Worm (Caenorhabditis elegans): ENCODE measurements around the gene F44G4.1.

Gene F44G4.1

DNA sequence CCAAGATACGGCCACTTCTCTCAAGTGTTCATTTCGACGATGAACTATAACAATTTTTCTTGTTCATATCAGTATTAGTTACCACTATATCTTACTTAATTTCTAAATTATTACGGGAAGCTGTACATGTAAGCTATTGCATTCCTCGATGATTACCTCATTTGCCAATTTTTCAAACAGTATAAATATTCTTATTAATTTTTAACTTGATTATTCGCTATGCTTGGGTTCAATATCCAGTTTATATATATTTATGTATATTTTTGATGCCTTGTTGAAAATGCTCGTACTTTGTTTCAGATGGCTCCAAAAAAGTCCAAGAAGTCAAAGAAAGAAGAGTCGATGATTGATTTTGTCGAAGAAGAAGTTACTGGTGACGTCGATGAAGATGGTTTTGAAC, at the start of gene F44G4.1:
F44G4.1 (plus strand) TSS at position 301 of the 400 bp plus-strand sequence.
- no peak for TF ChIP-seq unc-62 (GFP tag; optimal IDR thresholded peaks at IDR 0.05)

ce11 chrII:8945167-8945566, 49.3 kb upstream of the F44G4.1 start:
- TF ChIP-seq unc-62 (GFP tag; optimal IDR thresholded peaks at IDR 0.05), result no peak

ce11 chrII:8947391-8947790, 47.0 kb upstream of the F44G4.1 start, which contains the start of gene cutl-15:
Gene cutl-15, minus strand, starts transcription at chrII:8947688.
- TF ChIP-seq unc-62 (GFP tag; optimal IDR thresholded peaks at IDR 0.05), result no peak

DNA sequence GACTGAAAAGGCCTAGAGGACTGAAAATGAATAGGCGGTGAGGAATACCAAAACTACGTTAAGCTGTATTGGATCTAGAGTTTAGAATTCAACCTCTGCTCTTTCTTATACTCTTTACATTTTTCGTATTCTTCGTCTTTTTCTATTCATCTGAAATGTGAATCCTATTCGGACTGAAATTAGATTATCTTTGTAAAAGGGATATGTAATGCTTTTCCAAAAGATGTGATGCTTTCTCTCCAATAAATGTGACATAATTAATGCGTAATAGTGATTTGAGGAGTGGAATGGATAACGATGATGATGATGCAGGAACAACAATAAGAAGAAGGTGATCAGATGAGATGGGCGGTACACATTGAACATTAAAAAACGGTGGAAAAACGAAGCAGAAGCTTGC, 45.8 kb upstream of the F44G4.1 start:
- TF ChIP-seq unc-62 (GFP tag; optimal IDR thresholded peaks at IDR 0.05), result no peak

DNA sequence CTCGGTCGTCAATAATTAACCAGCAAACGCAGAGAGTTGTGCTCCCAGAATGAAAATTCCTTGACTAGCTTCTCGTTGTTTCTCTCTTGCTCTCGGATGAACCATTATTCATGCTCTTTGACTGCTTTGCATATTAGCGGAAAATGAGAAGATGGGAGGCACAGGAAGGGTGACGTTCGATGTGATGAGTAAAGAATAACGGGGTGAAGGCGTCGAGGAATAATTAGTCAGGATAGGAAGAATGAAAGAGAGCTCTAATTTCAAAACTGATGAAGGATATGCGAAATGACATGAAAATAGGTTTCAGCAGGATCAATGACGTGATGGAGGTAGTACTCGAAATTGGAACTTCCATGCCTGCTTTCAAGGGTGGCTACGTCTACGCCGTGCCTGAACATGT, 43.2 kb upstream of the F44G4.1 start:
- TF ChIP-seq unc-62 (GFP tag; optimal IDR thresholded peaks at IDR 0.05), result no peak

- no peak for TF ChIP-seq unc-62 (GFP tag; optimal IDR thresholded peaks at IDR 0.05)
These were observed 40.7 kb upstream of the F44G4.1 start for ce11 chrII:8953703-8954102.

- TF ChIP-seq unc-62 (GFP tag; optimal IDR thresholded peaks at IDR 0.05), result no peak
These were observed 37.5 kb upstream of the F44G4.1 start for ce11 chrII:8956896-8957295.

ce11 chrII:8959081-8959480, 35.4 kb upstream of the F44G4.1 start:
- no peak for TF ChIP-seq unc-62 (GFP tag; optimal IDR thresholded peaks at IDR 0.05)

DNA sequence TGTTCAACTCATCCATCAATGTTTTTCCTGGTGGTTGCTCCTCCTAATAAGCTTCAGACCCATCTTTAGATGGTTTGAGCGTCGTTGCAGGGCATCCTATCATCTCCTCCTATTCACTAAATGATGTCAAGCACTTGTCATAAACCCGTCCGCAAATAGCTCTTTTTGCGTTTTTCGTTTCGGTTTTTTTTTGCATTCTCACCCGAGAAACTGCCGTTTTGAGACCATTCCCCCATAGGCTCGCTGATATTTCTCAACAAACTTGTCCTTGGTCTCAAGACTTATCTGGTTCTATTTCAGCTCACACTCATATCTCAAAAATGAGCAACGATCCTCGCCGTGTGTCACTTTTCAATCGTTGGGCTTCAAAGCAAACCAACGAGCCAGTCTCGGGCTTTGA, 34.0 kb upstream of the F44G4.1 start, which contains the start of gene cal-2:
cal-2 (plus strand) TSS at position 301 of the 400 bp plus-strand sequence.
- no peak for TF ChIP-seq unc-62 (GFP tag; optimal IDR thresholded peaks at IDR 0.05)

DNA sequence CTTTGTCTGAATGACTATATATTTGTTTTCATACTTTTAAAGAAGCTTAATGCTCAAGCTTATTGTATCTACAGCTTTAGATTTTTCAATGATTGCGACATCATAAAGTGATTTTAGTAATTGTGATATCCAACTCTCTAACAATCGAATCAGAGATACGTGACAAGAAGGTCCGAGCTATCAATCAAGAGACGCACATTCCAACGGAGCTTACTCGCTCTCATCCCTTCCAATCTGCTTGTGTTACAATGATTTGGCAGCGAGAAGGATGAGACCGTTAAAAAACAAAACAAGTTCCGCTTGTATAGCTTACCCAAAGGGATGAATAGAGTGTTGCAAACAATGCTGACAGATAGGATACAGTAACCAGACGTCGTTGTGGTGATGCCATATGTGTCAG, 33.0 kb upstream of the F44G4.1 start:
- TF ChIP-seq unc-62 (GFP tag; optimal IDR thresholded peaks at IDR 0.05), result no peak

DNA sequence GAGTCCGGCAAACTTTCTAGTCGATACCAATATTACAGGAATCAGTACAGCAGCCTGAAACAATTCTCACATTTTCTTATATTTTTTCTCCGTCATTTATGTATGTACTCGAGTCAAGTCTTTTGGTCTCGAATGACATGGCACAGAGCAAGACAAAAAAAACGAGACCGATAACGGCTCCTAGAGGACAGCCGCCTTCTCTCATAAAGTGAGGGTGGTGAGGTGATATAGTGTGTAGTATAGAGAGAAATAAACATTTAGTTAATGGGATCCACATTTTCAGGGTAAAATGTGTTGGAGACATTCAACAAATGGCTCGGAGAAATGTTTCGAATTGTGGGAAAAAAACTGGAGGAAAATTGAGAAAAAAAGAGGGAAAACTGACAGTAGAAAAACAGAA, 32.2 kb upstream of the F44G4.1 start:
- TF ChIP-seq unc-62 (GFP tag; optimal IDR thresholded peaks at IDR 0.05), result no peak

DNA sequence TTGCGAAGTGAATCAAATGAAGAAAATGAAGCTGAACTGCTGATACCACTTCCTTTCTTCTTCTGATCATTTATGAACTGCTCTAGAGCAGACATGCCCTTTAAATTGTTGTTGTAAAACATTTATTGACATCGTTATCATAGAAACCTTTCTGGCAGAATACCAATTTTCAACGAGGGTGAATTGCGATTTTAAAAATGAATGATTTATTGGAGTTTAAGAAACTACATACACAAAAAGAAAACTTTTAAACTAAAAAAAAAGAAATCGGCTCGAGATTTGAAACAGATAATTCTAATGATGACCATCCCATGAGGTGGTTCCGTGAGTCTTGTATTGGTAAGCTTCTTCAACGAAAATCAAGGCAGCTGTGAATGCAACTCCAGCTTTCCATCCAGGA, 30.4 kb upstream of the F44G4.1 start, which contains the start of gene sftd-3:
sftd-3 (minus strand) TSS at position 101 of the 400 bp plus-strand sequence.
- TF ChIP-seq unc-62 (GFP tag; optimal IDR thresholded peaks at IDR 0.05), result no peak

DNA sequence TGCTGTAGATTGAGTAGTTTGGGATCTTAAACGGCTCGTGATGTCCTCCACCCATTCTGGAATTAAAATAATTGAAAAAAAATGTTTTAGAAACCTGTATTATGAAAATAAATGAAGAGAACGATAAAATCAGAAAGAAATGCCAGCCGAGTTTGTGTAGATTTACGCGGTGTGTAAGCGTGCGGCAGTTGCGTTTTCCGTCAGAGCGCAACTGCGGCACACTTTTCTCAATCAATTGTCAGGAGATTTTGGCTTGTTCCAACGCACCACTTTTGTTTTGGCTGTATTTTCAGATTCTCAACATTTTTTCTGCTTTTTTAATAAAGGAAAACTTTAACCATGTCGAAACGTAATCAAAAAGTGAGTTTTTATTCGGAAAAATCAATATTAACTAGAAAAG, 29.6 kb upstream of the F44G4.1 start, which contains the start of the genes ndub-3 and C18E9.2:
ndub-3 (minus strand) TSS at position 56 of the 400 bp plus-strand sequence.
C18E9.2 (plus strand) TSS at position 172 of the 400 bp plus-strand sequence.
- TF ChIP-seq unc-62 (GFP tag; optimal IDR thresholded peaks at IDR 0.05), result no peak

DNA sequence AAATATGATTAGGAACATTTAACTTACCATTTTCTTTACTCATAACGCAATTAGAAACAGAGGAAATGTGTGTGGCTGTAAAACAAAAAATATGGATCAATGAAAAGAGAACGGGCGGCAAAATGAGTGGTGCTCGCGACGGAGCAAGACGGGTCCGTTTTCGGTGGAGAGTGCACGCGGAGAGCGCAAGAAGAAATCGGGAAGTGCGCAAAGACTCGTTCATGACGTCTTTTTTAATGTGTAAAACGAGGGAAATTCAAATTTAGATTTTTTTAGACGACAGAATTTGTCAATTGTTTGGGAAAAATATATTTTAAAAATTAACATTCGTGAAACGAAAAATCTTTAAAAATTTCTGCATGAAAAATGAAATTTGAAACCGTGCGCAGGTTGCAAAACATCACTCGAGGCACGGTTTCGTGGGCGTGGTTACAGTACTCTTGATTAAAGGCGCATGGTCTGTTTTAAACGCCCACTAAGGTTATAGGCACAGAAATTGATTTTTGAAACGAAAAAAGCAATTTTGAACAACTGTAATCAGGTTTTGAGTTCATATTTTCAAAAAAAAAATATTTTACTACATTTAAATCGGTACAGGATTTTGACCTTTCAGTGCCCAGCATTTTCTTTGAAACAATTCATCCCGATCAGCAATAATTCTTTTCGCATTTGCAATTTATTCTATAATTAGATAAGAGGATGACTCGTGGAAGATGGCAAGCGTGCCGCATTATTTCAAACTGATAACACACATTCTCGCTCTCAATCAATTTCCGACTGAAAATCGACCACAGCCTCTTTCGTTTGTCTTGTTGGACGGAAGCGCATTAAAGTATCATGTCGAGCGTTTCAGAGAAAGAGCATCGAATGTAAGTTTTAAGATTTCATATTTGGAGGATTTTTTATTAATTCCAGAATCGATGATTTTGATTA, 24.9 kb upstream of the F44G4.1 start, which contains the start of the genes szy-20 and C18E9.5:
szy-20 (minus strand) TSS at position 83 of the 933 bp plus-strand sequence.
C18E9.5 (plus strand) TSS at position 730 of the 933 bp plus-strand sequence.
- no peak for TF ChIP-seq unc-62 (GFP tag; optimal IDR thresholded peaks at IDR 0.05)

ce11 chrII:8973516-8974043, 20.9 kb upstream of the F44G4.1 start, which contains the start of gene tomm-40:
Gene tomm-40, minus strand, starts transcription at chrII:8973566.
- no peak for TF ChIP-seq unc-62 (GFP tag; optimal IDR thresholded peaks at IDR 0.05)

ce11 chrII:8982683-8983082, 11.8 kb upstream of the F44G4.1 start, which contains the start of gene C18E9.7:
Gene C18E9.7, minus strand, starts transcription at chrII:8982783.
- no peak for TF ChIP-seq unc-62 (GFP tag; optimal IDR thresholded peaks at IDR 0.05)

Measured in whole organism, dauer.